Fruit fly (Drosophila melanogaster) whole organism, embryonic: ENCODE data around the gene bor.

Experiments
- Abd-B ChIP-seq: fragments of 200-800 bp; sonication (Bioruptor generic); optimal IDR thresholded peaks from 2 replicates; lab custom pipeline; 2018; ENCODE audit warnings: missing biosample characterization, mild to moderate bottlenecking, missing genetic modification characterization, moderate library complexity
- CG10321 ChIP-seq: fragments of 200-800 bp; sonication (Bioruptor generic); IDR thresholded peaks from 2 replicates; pipeline ENCODE4 v1.3.6; 2022; ENCODE audit warnings: missing biosample characterization, missing genetic modification characterization
- CG10431 ChIP-seq: fragments of 200-800 bp; sonication (Bioruptor generic); optimal IDR thresholded peaks from 3 replicates; lab custom pipeline; 2018; ENCODE audit warnings: missing biosample characterization, mild to moderate bottlenecking, missing genetic modification characterization
- CG12744 ChIP-seq: fragments of 200-800 bp; sonication (Bioruptor generic); optimal IDR thresholded peaks from 2 replicates; lab custom pipeline; 2016; ENCODE audit warnings: missing biosample characterization, missing genetic modification characterization
- CG14014 ChIP-seq: fragments of 200-800 bp; sonication (Bioruptor generic); IDR thresholded peaks from 2 replicates; pipeline ENCODE4 v1.3.6; 2022; ENCODE audit warnings: missing biosample characterization, missing genetic modification characterization
- CG17612 ChIP-seq: fragments of 200-800 bp; sonication (Bioruptor generic); IDR thresholded peaks from 2 replicates; pipeline ENCODE4 v1.3.6; 2022; ENCODE audit warnings: missing biosample characterization, missing genetic modification characterization
- CG2116 ChIP-seq: fragments of 200-800 bp; sonication (Bioruptor generic); optimal IDR thresholded peaks from 3 replicates; lab custom pipeline; 2018; ENCODE audit warnings: missing biosample characterization, mild to moderate bottlenecking, missing genetic modification characterization
- CG31441 ChIP-seq: fragments of 200-800 bp; sonication (Bioruptor generic); IDR thresholded peaks from 2 replicates; pipeline ENCODE4 v1.3.6; 2022; ENCODE audit warnings: missing biosample characterization, missing genetic modification characterization
- CG32767 ChIP-seq: fragments of 200-800 bp; sonication (Bioruptor generic); IDR thresholded peaks from 2 replicates; pipeline ENCODE4 v1.3.6; 2022; ENCODE audit warnings: missing biosample characterization, missing genetic modification characterization
- CG32772 ChIP-seq: fragments of 200-800 bp; sonication (Bioruptor generic); IDR thresholded peaks from 2 replicates; pipeline ENCODE4 v1.3.6; 2022; ENCODE audit warnings: missing biosample characterization, missing genetic modification characterization
- CG42726 ChIP-seq: fragments of 200-800 bp; sonication (Bioruptor generic); IDR thresholded peaks from 2 replicates; pipeline ENCODE4 v1.3.6; 2022; ENCODE audit warnings: missing biosample characterization, missing genetic modification characterization; ENCODE audit not compliant: partially characterized antibody
- CG4404 ChIP-seq: fragments of 200-800 bp; sonication (Bioruptor generic); IDR thresholded peaks from 2 replicates; pipeline ENCODE4 v1.3.6; 2022; ENCODE audit warnings: missing biosample characterization, missing genetic modification characterization
- CG4854 ChIP-seq: fragments of 200-800 bp; sonication (Bioruptor generic); optimal IDR thresholded peaks from 2 replicates; lab custom pipeline; 2016; ENCODE audit warnings: missing biosample characterization, missing genetic modification characterization, inconsistent platforms
- CG6175 ChIP-seq: fragments of 200-800 bp; sonication (Bioruptor generic); IDR thresholded peaks from 3 replicates; pipeline ENCODE4 v1.3.6; 2022; ENCODE audit warnings: missing biosample characterization, missing genetic modification characterization
- CG6683 ChIP-seq: fragments of 200-800 bp; sonication (Bioruptor generic); optimal IDR thresholded peaks from 2 replicates; lab custom pipeline; 2017; ENCODE audit warnings: missing biosample characterization, mild to moderate bottlenecking, missing genetic modification characterization, missing genetic modification reagents
- CG8359 ChIP-seq: fragments of 200-800 bp; sonication (Bioruptor generic); optimal IDR thresholded peaks from 2 replicates; lab custom pipeline; 2017; ENCODE audit warnings: missing biosample characterization, mild to moderate bottlenecking, missing genetic modification characterization, borderline replicate concordance
- D19B ChIP-seq: fragments of 200-800 bp; sonication (Bioruptor generic); optimal IDR thresholded peaks from 2 replicates; lab custom pipeline; 2017; ENCODE audit warnings: missing biosample characterization, mild to moderate bottlenecking, missing genetic modification characterization
- Dfd ChIP-seq, 2 experiments: fragments of >200 bp; optimal IDR thresholded peaks; 2 replicates each; lab custom pipeline; 2017; ENCODE audit warnings: missing biosample characterization in 2 of 2, missing genetic modification characterization in 2 of 2
- E2f1 ChIP-seq: fragments of 200-800 bp; sonication (Bioruptor generic); IDR thresholded peaks from 2 replicates; pipeline ENCODE4 v1.3.6; 2022; ENCODE audit warnings: missing biosample characterization, missing genetic modification characterization
- Ets97D ChIP-seq: fragments of 200-800 bp; sonication (Bioruptor generic); optimal IDR thresholded peaks from 3 replicates; lab custom pipeline; 2016; ENCODE audit warnings: missing biosample characterization, missing genetic modification characterization
- Hey ChIP-seq: fragments of 200-800 bp; sonication (Bioruptor generic); optimal IDR thresholded peaks from 3 replicates; lab custom pipeline; 2018; ENCODE audit warnings: missing biosample characterization, mild to moderate bottlenecking, missing genetic modification characterization
- Hmr ChIP-seq: fragments of 200-800 bp; sonication (Bioruptor generic); optimal IDR thresholded peaks from 3 replicates; lab custom pipeline; 2017; ENCODE audit warnings: mild to moderate bottlenecking, missing biosample characterization, missing genetic modification reagents, missing genetic modification characterization
- Hmx ChIP-seq: fragments of 200-800 bp; sonication (Bioruptor generic); optimal IDR thresholded peaks from 2 replicates; lab custom pipeline; 2016; ENCODE audit warnings: missing biosample characterization, missing genetic modification characterization
- MESR4 ChIP-seq: fragments of 200-800 bp; sonication (Bioruptor generic); optimal IDR thresholded peaks from 2 replicates; lab custom pipeline; 2018; ENCODE audit warnings: missing biosample characterization, mild to moderate bottlenecking, missing genetic modification characterization, moderate library complexity
- NC2α ChIP-seq: fragments of 200-800 bp; sonication (Bioruptor generic); optimal IDR thresholded peaks from 2 replicates; lab custom pipeline; 2016; ENCODE audit warnings: missing biosample characterization, missing genetic modification characterization
- NfI ChIP-seq: fragments of 200-800 bp; sonication (Bioruptor generic); optimal IDR thresholded peaks from 3 replicates; lab custom pipeline; 2018; ENCODE audit warnings: missing biosample characterization, mild to moderate bottlenecking, missing genetic modification characterization, moderate library complexity
- Ptx1 ChIP-seq: fragments of 200-800 bp; sonication (Bioruptor generic); IDR thresholded peaks from 2 replicates; pipeline ENCODE4 v1.3.6; 2022; ENCODE audit warnings: missing biosample characterization, missing genetic modification characterization
- Sry-δ ChIP-seq: fragments of 200-800 bp; sonication (Bioruptor generic); optimal IDR thresholded peaks from 2 replicates; lab custom pipeline; 2016; ENCODE audit warnings: missing biosample characterization, missing genetic modification characterization
- abd-A ChIP-seq: fragments of 200-800 bp; sonication (Bioruptor generic); optimal IDR thresholded peaks from 3 replicates; lab custom pipeline; 2019; ENCODE audit warnings: missing biosample characterization, mild to moderate bottlenecking, missing genetic modification characterization, moderate library complexity
- ac ChIP-seq: fragments of 200-800 bp; sonication (Bioruptor generic); optimal IDR thresholded peaks from 3 replicates; lab custom pipeline; 2017; ENCODE audit warnings: missing biosample characterization, mild to moderate bottlenecking, missing genetic modification characterization
- ara ChIP-seq: fragments of 200-800 bp; sonication (Bioruptor generic); IDR thresholded peaks from 2 replicates; pipeline ENCODE4 v1.3.6; 2022; ENCODE audit warnings: missing biosample characterization, missing genetic modification characterization
- bbx ChIP-seq: fragments of 200-800 bp; sonication (Bioruptor generic); IDR thresholded peaks from 2 replicates; pipeline ENCODE4 v1.3.6; 2022; ENCODE audit warnings: missing biosample characterization, missing genetic modification characterization; ENCODE audit not compliant: partially characterized antibody
- cg ChIP-seq: fragments of 200-800 bp; sonication (Bioruptor generic); optimal IDR thresholded peaks from 3 replicates; lab custom pipeline; 2019; ENCODE audit warnings: missing biosample characterization, mild to moderate bottlenecking, missing genetic modification characterization, moderate library complexity
- chm ChIP-seq: fragments of 200-800 bp; sonication (Bioruptor generic); IDR thresholded peaks from 2 replicates; pipeline ENCODE4 v1.3.6; 2022; ENCODE audit warnings: missing biosample characterization, missing genetic modification characterization
- dpn ChIP-seq, 2 experiments: fragments of 200-800 bp; sonication (Bioruptor generic); optimal IDR thresholded peaks; 3 replicates each; lab custom pipeline; 2016; ENCODE audit warnings: missing biosample characterization in 2 of 2, missing genetic modification characterization in 2 of 2
- ems ChIP-seq: fragments of 200-800 bp; sonication (Bioruptor generic); optimal IDR thresholded peaks from 3 replicates; lab custom pipeline; 2016; ENCODE audit warnings: missing biosample characterization, missing genetic modification characterization
- ewg ChIP-seq: fragments of 200-800 bp; sonication (Bioruptor generic); optimal IDR thresholded peaks from 3 replicates; lab custom pipeline; 2017; ENCODE audit warnings: mild to moderate bottlenecking, missing biosample characterization, missing genetic modification reagents, missing genetic modification characterization
- eyg ChIP-seq: fragments of 200-800 bp; sonication (Bioruptor generic); optimal IDR thresholded peaks from 3 replicates; lab custom pipeline; 2016; ENCODE audit warnings: missing biosample characterization, missing genetic modification characterization
- ftz-f1 ChIP-seq: fragments of 200-800 bp; sonication (Bioruptor generic); optimal IDR thresholded peaks from 2 replicates; lab custom pipeline; 2016; ENCODE audit warnings: missing biosample characterization, missing genetic modification characterization
- fu2 ChIP-seq: fragments of 200-800 bp; sonication (Bioruptor generic); optimal IDR thresholded peaks from 2 replicates; lab custom pipeline; 2016; ENCODE audit warnings: missing biosample characterization, missing genetic modification characterization
- gt ChIP-seq: fragments of 200-800 bp; sonication (Bioruptor generic); IDR thresholded peaks from 2 replicates; pipeline ENCODE4 v1.3.6; 2022; ENCODE audit warnings: missing biosample characterization, missing genetic modification characterization
- mam ChIP-seq: fragments of 200-800 bp; sonication (Bioruptor generic); optimal IDR thresholded peaks from 3 replicates; lab custom pipeline; 2016; ENCODE audit warnings: missing biosample characterization, missing genetic modification characterization
- prd ChIP-seq, 3 experiments: fragments of >200 bp in 2 of 3; fragments of 200-800 bp in 1 of 3; sonication (Bioruptor generic) in 1 of 3; optimal IDR thresholded peaks in 2 of 3; IDR thresholded peaks in 1 of 3; 2 replicates in 2 of 3; 3 replicates in 1 of 3; pipeline versions ENCODE4 v1.3.6 to Lab custom; 2017 to 2022; ENCODE audit warnings: missing biosample characterization in 1 of 3, missing genetic modification characterization in 1 of 3
- sd ChIP-seq: fragments of 200-800 bp; sonication (Bioruptor generic); optimal IDR thresholded peaks from 3 replicates; lab custom pipeline; 2018; ENCODE audit warnings: missing biosample characterization, mild to moderate bottlenecking, missing genetic modification characterization, moderate library complexity
- sug ChIP-seq: fragments of 200-800 bp; optimal IDR thresholded peaks from 2 replicates; lab custom pipeline; 2019; ENCODE audit warnings: missing biosample characterization, mild to moderate bottlenecking, missing genetic modification characterization, moderate library complexity
- tin ChIP-seq: fragments of 200-800 bp; sonication (Bioruptor generic); optimal IDR thresholded peaks from 3 replicates; lab custom pipeline; 2016; ENCODE audit warnings: missing biosample characterization, missing genetic modification characterization
- unc-4 ChIP-seq: fragments of 200-800 bp; sonication (Bioruptor generic); IDR thresholded peaks from 2 replicates; pipeline ENCODE4 v1.3.6; 2022; ENCODE audit warnings: missing biosample characterization, missing genetic modification characterization; ENCODE audit not compliant: partially characterized antibody
- zen ChIP-seq: fragments of 200-800 bp; sonication (Bioruptor generic); optimal IDR thresholded peaks from 3 replicates; lab custom pipeline; 2018; ENCODE audit warnings: missing biosample characterization, mild to moderate bottlenecking, missing genetic modification characterization, moderate library complexity

The bor gene

dm6 chr3R:16260385-16261169 lies 3.3 kb downstream of the bor start (continued):
- TF ChIP-seq ac (GFP tag; lab: Kevin White, UChicago) (no peak), tin (GFP tag; lab: Kevin White, UChicago) (peak; percentile 82), Ets97D (GFP tag; lab: Kevin White, UChicago) (peak; percentile 64), Ptx1 (GFP tag; lab: Robert Waterston, UW) (peak; percentile 72), prd (optimal IDR thresholded peaks at IDR 0.05; lab: Kevin White, UChicago) (no peak), prd (GFP tag; IDR thresholded peaks at IDR 0.05; lab: Robert Waterston, UW) (peak; percentile 69), Hey (tag; lab: Kevin White, UChicago) (no peak), D19B (GFP tag; lab: Kevin White, UChicago) (no peak), ewg (GFP tag; lab: Kevin White, UChicago) (peak; percentile 58), Dfd (GFP tag; optimal IDR thresholded peaks at IDR 0.05; lab: Kevin White, UChicago) (peak in 1 of 2 experiments; percentile 7), CG6175 (GFP tag; lab: Robert Waterston, UW) (no peak), CG17612 (GFP tag; lab: Robert Waterston, UW) (no peak), E2f1 (peak; percentile 65), sug (tag; lab: Kevin White, UChicago) (peak; percentile 34), Hmr (GFP tag; lab: Kevin White, UChicago) (peak; percentile 69), sd (tag; lab: Kevin White, UChicago) (no peak), ems (GFP tag; lab: Kevin White, UChicago) (peak; percentile 59), CG12744 (peak; percentile 34), abd-A (no peak), Sry-δ (GFP tag; lab: Kevin White, UChicago) (peak; percentile 79), NfI (GFP tag; lab: Kevin White, UChicago) (peak; percentile 78), MESR4 (GFP tag; lab: Kevin White, UChicago) (peak; percentile 10), CG14014 (GFP tag; lab: Robert Waterston, UW) (peak; percentile 45), mam (GFP tag; lab: Kevin White, UChicago) (peak; percentile 44), CG32767 (GFP tag; lab: Robert Waterston, UW) (peak; percentile 48; the same call in 1 of the 2 replicates), eyg (GFP tag; lab: Kevin White, UChicago) (peak; percentile 40), gt (GFP tag; lab: Robert Waterston, UW) (no peak), zen (tag; lab: Kevin White, UChicago) (peak; percentile 66), CG8359 (GFP tag; lab: Kevin White, UChicago) (peak; percentile 22), fu2 (GFP tag; lab: Kevin White, UChicago) (peak; percentile 30), cg (GFP tag; lab: Kevin White, UChicago) (no peak), CG10431 (GFP tag; lab: Kevin White, UChicago) (peak; percentile 87), CG6683 (GFP tag; lab: Kevin White, UChicago) (no peak), CG2116 (GFP tag; lab: Kevin White, UChicago) (peak; percentile 31), CG4404 (GFP tag; lab: Robert Waterston, UW) (no peak), Hmx (GFP tag; lab: Kevin White, UChicago) (peak; percentile 14), dpn (GFP tag; optimal IDR thresholded peaks at IDR 0.05; lab: Kevin White, UChicago) (peak; percentile 73 to 78), bbx (GFP tag; lab: Robert Waterston, UW) (peak; percentile 11; the same call in 1 of the 2 replicates), CG42726 (GFP tag; lab: Robert Waterston, UW) (peak; percentile 87), chm (GFP tag; lab: Robert Waterston, UW) (peak; percentile 76), CG31441 (GFP tag; lab: Robert Waterston, UW) (no peak; the same call in none of the 2 replicates), NC2α (GFP tag; lab: Kevin White, UChicago) (peak; percentile 24), CG10321 (GFP tag; lab: Robert Waterston, UW) (peak; percentile 25; the same call in 1 of the 2 replicates), CG32772 (GFP tag; lab: Robert Waterston, UW) (peak; percentile 65), CG4854 (GFP tag; lab: Kevin White, UChicago) (peak; percentile 94), ftz-f1 (GFP tag; lab: Kevin White, UChicago) (no peak), Abd-B (GFP tag; lab: Kevin White, UChicago) (no peak), ara (GFP tag; lab: Robert Waterston, UW) (peak; percentile 61; the same call in 1 of the 2 replicates), unc-4 (GFP tag; lab: Robert Waterston, UW) (peak; percentile 56; the same call in 1 of the 2 replicates)
